Worm (Caenorhabditis elegans) whole organism, L4 larva: ENCODE measurements around the gene F28H6.6.

ENCODE experiments used
- F26F4.8 ChIP-seq: fragments of 200-800 bp; sonication (Bioruptor generic); conservative IDR thresholded peaks from 2 replicates; pipeline ENCODE4 v1.3.6; 2022; ENCODE audit warnings: missing genetic modification characterization, missing compliant biosample characterization
- F44E2.7 ChIP-seq: fragments of 200-800 bp; sonication (Bioruptor generic); IDR thresholded peaks from 2 replicates; pipeline ENCODE4 v2.1.2; 2022; ENCODE audit warnings: missing genetic modification characterization, missing compliant biosample characterization
- T20F7.1 ChIP-seq: fragments of 200-800 bp; sonication (Bioruptor generic); optimal IDR thresholded peaks from 2 replicates; lab custom pipeline; 2018; ENCODE audit warnings: mild to moderate bottlenecking, missing genetic modification characterization, missing compliant biosample characterization
- Y5F2A.4 ChIP-seq: fragments of 200-800 bp; sonication (Bioruptor generic); optimal IDR thresholded peaks from 2 replicates; lab custom pipeline; 2018; ENCODE audit warnings: mild to moderate bottlenecking, missing genetic modification characterization, missing compliant biosample characterization
- Y75B8A.6 ChIP-seq: fragments of 200-800 bp; sonication (Bioruptor generic); IDR thresholded peaks from 2 replicates; pipeline ENCODE4 v1.3.6; 2022; ENCODE audit warnings: missing genetic modification reagents, missing genetic modification characterization, missing compliant biosample characterization
- ZK337.2 ChIP-seq: fragments of 200-800 bp; sonication (Bioruptor generic); IDR thresholded peaks from 2 replicates; pipeline ENCODE4 v1.3.6; 2022; ENCODE audit warnings: missing genetic modification reagents, missing genetic modification characterization, missing compliant biosample characterization
- arid-1 ChIP-seq: fragments of 200-800 bp; sonication (Bioruptor generic); conservative IDR thresholded peaks from 2 replicates; pipeline ENCODE4 v1.3.6; 2022; ENCODE audit warnings: missing genetic modification reagents, missing genetic modification characterization, missing compliant biosample characterization
- ceh-20 ChIP-seq: fragments of 200-800 bp; sonication (Bioruptor generic); IDR thresholded peaks from 2 replicates; pipeline ENCODE4 v1.3.6; 2022; ENCODE audit warnings: missing genetic modification reagents, missing genetic modification characterization, missing compliant biosample characterization
- daf-16 ChIP-seq, 3 experiments: sonication (generic microtip); optimal IDR thresholded peaks; 2 replicates each; lab custom pipeline; 2016 to 2017; ENCODE audit warnings: missing genetic modification characterization in 3 of 3, missing genetic modification reagents in 3 of 3, mild to moderate bottlenecking in 2 of 3, missing compliant biosample characterization in 2 of 3, missing biosample characterization in 1 of 3, moderate library complexity in 1 of 3
- daf-19 ChIP-seq: fragments of 200-800 bp; sonication (Bioruptor generic); conservative IDR thresholded peaks from 2 replicates; pipeline ENCODE4 v1.3.6; 2022; ENCODE audit warnings: missing genetic modification characterization, missing compliant biosample characterization
- dmd-6 ChIP-seq: fragments of 200-800 bp; sonication (Bioruptor generic); IDR thresholded peaks from 2 replicates; pipeline ENCODE4 v1.3.6; 2022; ENCODE audit warnings: missing genetic modification reagents, missing genetic modification characterization, missing compliant biosample characterization
- dmd-8 ChIP-seq: fragments of 200-800 bp; sonication (Bioruptor generic); IDR thresholded peaks from 2 replicates; pipeline ENCODE4 v1.3.6; 2022; ENCODE audit warnings: missing genetic modification characterization, missing compliant biosample characterization
- dmd-9 ChIP-seq: fragments of 200-800 bp; sonication (Bioruptor generic); IDR thresholded peaks from 2 replicates; pipeline ENCODE4 v1.3.6; 2022; ENCODE audit warnings: missing genetic modification reagents, missing genetic modification characterization, missing compliant biosample characterization
- dpl-1 ChIP-seq: fragments of 150-350 bp; optimal IDR thresholded peaks from 2 replicates; lab custom pipeline; 2014; ENCODE audit warnings: missing biosample characterization, missing genetic modification reagents, missing genetic modification characterization
- duxl-1 ChIP-seq: sonication (generic microtip); optimal IDR thresholded peaks from 2 replicates; lab custom pipeline; 2016; ENCODE audit warnings: mild to moderate bottlenecking, missing genetic modification characterization, moderate library complexity, missing compliant biosample characterization; ENCODE audit not compliant: poor library complexity
- egl-43 ChIP-seq: fragments of 200-800 bp; sonication (Bioruptor generic); IDR thresholded peaks from 2 replicates; pipeline ENCODE4 v1.3.6; 2022; ENCODE audit warnings: missing genetic modification reagents, missing genetic modification characterization, missing compliant biosample characterization
- fkh-10 ChIP-seq: fragments of 150-350 bp; optimal IDR thresholded peaks from 2 replicates; lab custom pipeline; 2014; ENCODE audit warnings: missing biosample characterization, missing genetic modification reagents, missing genetic modification characterization
- hlh-30 ChIP-seq: sonication (generic microtip); optimal IDR thresholded peaks from 2 replicates; lab custom pipeline; 2017; ENCODE audit warnings: antibody characterized with exemption, mild to moderate bottlenecking, missing genetic modification characterization, missing compliant biosample characterization; ENCODE audit not compliant: insufficient read depth
- lin-13 ChIP-seq: fragments of 150-350 bp; optimal IDR thresholded peaks from 2 replicates; lab custom pipeline; 2014; ENCODE audit warnings: missing biosample characterization, missing genetic modification reagents, missing genetic modification characterization
- lin-38 ChIP-seq: fragments of 200-800 bp; sonication (Bioruptor generic); IDR thresholded peaks from 2 replicates; pipeline ENCODE4 v1.3.6; 2022; ENCODE audit warnings: missing genetic modification reagents, missing genetic modification characterization, missing compliant biosample characterization
- madf-5 ChIP-seq, 2 experiments: fragments of 200-800 bp; sonication (Bioruptor generic); IDR thresholded peaks; 2 replicates each; pipeline ENCODE4 v1.3.6; 2022; ENCODE audit warnings: missing compliant biosample characterization in 2 of 2, missing genetic modification characterization in 2 of 2
- madf-9 ChIP-seq: fragments of 200-800 bp; sonication (Bioruptor generic); conservative IDR thresholded peaks from 2 replicates; pipeline ENCODE4 v1.3.6; 2022; ENCODE audit warnings: missing genetic modification reagents, missing genetic modification characterization, missing compliant biosample characterization
- mep-1 ChIP-seq: fragments of 150-350 bp; sonication (generic microtip); optimal IDR thresholded peaks from 3 replicates; lab custom pipeline; 2014; ENCODE audit warnings: missing biosample characterization, missing genetic modification characterization
- nhr-111 ChIP-seq: fragments of 200-800 bp; sonication (Bioruptor generic); optimal IDR thresholded peaks from 2 replicates; lab custom pipeline; 2018; ENCODE audit warnings: mild to moderate bottlenecking, missing genetic modification characterization, missing compliant biosample characterization
- nhr-28 ChIP-seq: fragments of 150-350 bp; optimal IDR thresholded peaks from 2 replicates; lab custom pipeline; 2014; ENCODE audit warnings: missing biosample characterization, missing genetic modification characterization
- nhr-42 ChIP-seq: fragments of 200-800 bp; sonication (Bioruptor generic); IDR thresholded peaks from 2 replicates; pipeline ENCODE4 v1.3.6; 2022; ENCODE audit warnings: missing genetic modification characterization, missing compliant biosample characterization
- nhr-77 ChIP-seq: fragments of 150-350 bp; optimal IDR thresholded peaks from 2 replicates; lab custom pipeline; 2014; ENCODE audit warnings: missing biosample characterization, missing genetic modification characterization
- php-3 ChIP-seq: fragments of 200-800 bp; sonication (Bioruptor generic); IDR thresholded peaks from 2 replicates; pipeline ENCODE4 v1.3.6; 2022; ENCODE audit warnings: missing genetic modification reagents, missing genetic modification characterization, missing compliant biosample characterization
- rbr-2 ChIP-seq: sonication (generic microtip); optimal IDR thresholded peaks from 2 replicates; lab custom pipeline; 2016; ENCODE audit warnings: missing genotype, missing genetic modification characterization, missing compliant biosample characterization
- saeg-2 ChIP-seq: fragments of 200-800 bp; sonication (Bioruptor generic); IDR thresholded peaks from 2 replicates; pipeline ENCODE4 v1.3.6; 2022; ENCODE audit warnings: missing genetic modification reagents, missing genetic modification characterization, missing compliant biosample characterization
- sdz-12 ChIP-seq: fragments of 200-800 bp; sonication (Bioruptor generic); optimal IDR thresholded peaks from 2 replicates; lab custom pipeline; 2018; ENCODE audit warnings: mild to moderate bottlenecking, missing genetic modification characterization, missing compliant biosample characterization
- snpc-1.2 ChIP-seq: fragments of 200-800 bp; sonication (Bioruptor generic); IDR thresholded peaks from 2 replicates; pipeline ENCODE4 v1.3.6; 2022; ENCODE audit warnings: missing genetic modification reagents, missing genetic modification characterization, missing compliant biosample characterization
- spr-1 ChIP-seq: sonication (generic microtip); optimal IDR thresholded peaks from 2 replicates; lab custom pipeline; 2016; ENCODE audit warnings: mild to moderate bottlenecking, missing genetic modification characterization, missing compliant biosample characterization
- spr-3 ChIP-seq: fragments of 200-800 bp; sonication (Bioruptor generic); optimal IDR thresholded peaks from 2 replicates; lab custom pipeline; 2018; ENCODE audit warnings: mild to moderate bottlenecking, missing genetic modification characterization, missing compliant biosample characterization
- tra-1 ChIP-seq: fragments of 200-800 bp; sonication (Bioruptor generic); IDR thresholded peaks from 2 replicates; pipeline ENCODE4 v1.3.6; 2022; ENCODE audit warnings: missing genetic modification reagents, missing genetic modification characterization, missing compliant biosample characterization
- unc-62 ChIP-seq, 3 experiments: fragments of 150-350 bp in 1 of 3; sonication (generic microtip); optimal IDR thresholded peaks in 2 of 3; peaks in 1 of 3; 1 replicate in 1 of 3; 2 replicates in 2 of 3; lab custom pipeline; 2014 to 2017; ENCODE audit warnings: missing biosample characterization in 3 of 3, missing genetic modification characterization in 3 of 3, missing genetic modification reagents in 3 of 3, missing genotype in 1 of 3
- vab-7 ChIP-seq: fragments of 200-800 bp; sonication (Bioruptor generic); IDR thresholded peaks from 2 replicates; pipeline ENCODE4 v1.3.6; 2022; ENCODE audit warnings: missing genetic modification reagents, missing genetic modification characterization, missing compliant biosample characterization
- zag-1 ChIP-seq: fragments of 150-350 bp; optimal IDR thresholded peaks from 2 replicates; lab custom pipeline; 2014; ENCODE audit warnings: missing biosample characterization, missing genetic modification characterization
- zfp-2 ChIP-seq: sonication (generic microtip); optimal IDR thresholded peaks from 2 replicates; lab custom pipeline; 2016; ENCODE audit warnings: mild to moderate bottlenecking, missing genetic modification characterization, missing compliant biosample characterization
- zip-2 ChIP-seq: fragments of 150-350 bp; optimal IDR thresholded peaks from 2 replicates; lab custom pipeline; 2014; ENCODE audit warnings: missing biosample characterization, missing genetic modification characterization

Gene F28H6.6

ce11 chrX:14115480-14116161 lies 10.1 kb downstream of the F28H6.6 start, which contains the start of gene F28H6.7 (continued):
- TF ChIP-seq tra-1 (GFP tag; lab: Robert Waterston, UW), result peak; percentile 59; the same call in 1 of the 2 replicates
- TF ChIP-seq mep-1 (tag; lab: Kevin White, UChicago), result peak; percentile 52
- peak; percentile 52 for TF ChIP-seq Y5F2A.4
- TF ChIP-seq daf-19 (GFP tag; lab: Robert Waterston, UW), result no peak
- TF ChIP-seq madf-9 (GFP tag; lab: Robert Waterston, UW), result 0 out of 2 replicates have a peak, but pooled peaks have one; percentile 22
- peak; percentile 58; the same call in 1 of the 2 replicates for TF ChIP-seq php-3 (GFP tag; lab: Robert Waterston, UW)
- peak; percentile 61 for TF ChIP-seq rbr-2 (tag; lab: Kevin White, UChicago)
- TF ChIP-seq egl-43, result peak; percentile 92
- peak; percentile 81 for TF ChIP-seq vab-7
- TF ChIP-seq dpl-1 (GFP tag; lab: Kevin White, UChicago), result peak; percentile 32
- TF ChIP-seq ceh-20 (GFP tag; lab: Robert Waterston, UW), result peak; percentile 63; the same call in 1 of the 2 replicates
- TF ChIP-seq lin-13 (GFP tag; lab: Kevin White, UChicago), result peak; percentile 26
- peak; percentile 9 for TF ChIP-seq zfp-2 (tag; lab: Kevin White, UChicago)
- peak; percentile 43; the same call in 1 of the 2 replicates for TF ChIP-seq dmd-6 (GFP tag; lab: Robert Waterston, UW)
- no peak for TF ChIP-seq zip-2 (tag; lab: Kevin White, UChicago)
- TF ChIP-seq unc-62 (GFP tag; optimal IDR thresholded peaks at IDR 0.05 in 1 of 2; lab: Kevin White, UChicago), result no peak
- no peak for TF ChIP-seq unc-62 (tag; optimal IDR thresholded peaks at IDR 0.05; lab: Kevin White, UChicago)
- TF ChIP-seq nhr-42 (GFP tag; lab: Robert Waterston, UW), result no peak
- TF ChIP-seq spr-3, result peak; percentile 66
- peak; percentile 76 for TF ChIP-seq snpc-1.2 (GFP tag; lab: Robert Waterston, UW)
- peak; percentile 18 for TF ChIP-seq T20F7.1 (GFP tag; lab: Kevin White, UChicago)
- TF ChIP-seq daf-16 (GFP tag; optimal IDR thresholded peaks at IDR 0.05; lab: Kevin White, UChicago), result peak; percentile 10 to 58
- TF ChIP-seq daf-16 (tag; optimal IDR thresholded peaks at IDR 0.05; lab: Kevin White, UChicago), result peak; percentile 42
- 0 out of 2 replicates have a peak, but pooled peaks have one; percentile 47 for TF ChIP-seq F44E2.7 (GFP tag; lab: Robert Waterston, UW)
- peak; percentile 44 for TF ChIP-seq spr-1 (tag; lab: Kevin White, UChicago)
- TF ChIP-seq arid-1, result peak; percentile 68
- peak; percentile 82 for TF ChIP-seq dmd-9 (GFP tag; lab: Robert Waterston, UW)
- TF ChIP-seq zag-1 (tag; lab: Kevin White, UChicago), result no peak
- TF ChIP-seq nhr-77 (tag; lab: Kevin White, UChicago), result peak; percentile 33
- TF ChIP-seq lin-38 (GFP tag; lab: Robert Waterston, UW), result no peak
- TF ChIP-seq duxl-1 (tag; lab: Kevin White, UChicago), result peak; percentile 27
- peak; percentile 17 for TF ChIP-seq nhr-28 (tag; lab: Kevin White, UChicago)
- 0 out of 2 replicates have a peak, but pooled peaks have one; percentile 55 for TF ChIP-seq F26F4.8 (GFP tag; lab: Robert Waterston, UW)
- peak; percentile 60 for TF ChIP-seq ZK337.2 (GFP tag; lab: Robert Waterston, UW)
- peak; percentile 43 for TF ChIP-seq sdz-12 (GFP tag; lab: Kevin White, UChicago)
- TF ChIP-seq madf-5 (GFP tag; IDR thresholded peaks at IDR 0.05; lab: Robert Waterston, UW), result peak in 1 of 2 experiments; percentile 30; a peak in 1 of 4 replicates
- TF ChIP-seq fkh-10 (GFP tag; lab: Kevin White, UChicago), result no peak
- TF ChIP-seq Y75B8A.6 (GFP tag; lab: Robert Waterston, UW), result 0 out of 2 replicates have a peak, but pooled peaks have one; percentile 11
- TF ChIP-seq nhr-111 (GFP tag; lab: Kevin White, UChicago), result peak; percentile 8
- 0 out of 2 replicates have a peak, but pooled peaks have one; percentile 16 for TF ChIP-seq saeg-2 (GFP tag; lab: Robert Waterston, UW)
- TF ChIP-seq dmd-8 (GFP tag; lab: Robert Waterston, UW), result peak; percentile 79
- TF ChIP-seq hlh-30 (tag; lab: Kevin White, UChicago), result peak; percentile 48
